Worm (Caenorhabditis elegans) whole organism, L4 larva: ENCODE results near the gene F45E12.5.

Source experiments
- lin-39 ChIP-seq: fragments of 150-350 bp; optimal IDR thresholded peaks from 2 replicates; lab custom pipeline; 2014; ENCODE audit warnings: missing biosample characterization, missing genetic modification reagents, missing genetic modification characterization
- ztf-11 ChIP-seq: fragments of 150-350 bp; optimal IDR thresholded peaks from 2 replicates; lab custom pipeline; 2014; ENCODE audit warnings: missing biosample characterization, missing genetic modification characterization

DNA sequence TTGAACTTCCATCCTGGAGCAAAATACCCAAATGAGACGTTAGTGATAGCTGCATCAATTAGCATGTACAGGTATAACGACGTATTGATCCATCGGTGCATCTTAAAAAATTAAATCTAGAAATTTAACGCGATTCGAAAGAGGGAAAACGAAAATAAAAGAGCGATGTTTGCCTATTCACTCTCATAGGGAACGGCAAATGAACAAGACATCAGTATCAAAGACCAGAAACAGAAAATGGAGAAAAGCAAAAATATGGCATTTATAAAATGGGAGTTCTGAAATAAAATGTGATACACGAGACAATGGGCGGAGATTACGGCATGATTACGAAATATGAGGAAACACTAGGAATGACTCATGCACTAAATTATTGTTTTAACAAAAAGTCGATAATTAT, 46.4 kb upstream of the F45E12.5 start, which contains the start of gene haf-2:
- TF ChIP-seq ztf-11 (no peak), lin-39 (tag; lab: Kevin White, UChicago) (no peak)
